Fruit fly (Drosophila melanogaster) whole organism, embryonic: ENCODE data around the gene sima.

ENCODE experiments used
- CG10979 ChIP-seq: fragments of 200-800 bp; sonication (Bioruptor generic); optimal IDR thresholded peaks from 2 replicates; lab custom pipeline; 2018; ENCODE audit warnings: missing biosample characterization, mild to moderate bottlenecking, missing genetic modification characterization, moderate library complexity
- CG11504 ChIP-seq: fragments of 200-800 bp; sonication (Bioruptor generic); optimal IDR thresholded peaks from 3 replicates; lab custom pipeline; 2019; ENCODE audit warnings: missing biosample characterization, mild to moderate bottlenecking, missing genetic modification characterization, moderate library complexity
- CG13424 ChIP-seq: fragments of 200-800 bp; sonication (Bioruptor generic); optimal IDR thresholded peaks from 2 replicates; lab custom pipeline; 2019; ENCODE audit warnings: missing biosample characterization, mild to moderate bottlenecking, missing genetic modification characterization, moderate library complexity
- CG15269 ChIP-seq: fragments of 200-800 bp; sonication (Bioruptor generic); optimal IDR thresholded peaks from 2 replicates; lab custom pipeline; 2018; ENCODE audit warnings: missing biosample characterization, mild to moderate bottlenecking, missing genetic modification characterization, moderate library complexity
- CG15514 ChIP-seq: fragments of 200-800 bp; sonication (Bioruptor generic); optimal IDR thresholded peaks from 3 replicates; lab custom pipeline; 2017; ENCODE audit warnings: missing biosample characterization, missing genetic modification characterization, mild to moderate bottlenecking, moderate library complexity, missing genetic modification reagents
- CG1603 ChIP-seq: fragments of 200-800 bp; sonication (Bioruptor generic); optimal IDR thresholded peaks from 2 replicates; lab custom pipeline; 2019; ENCODE audit warnings: missing biosample characterization, mild to moderate bottlenecking, missing genetic modification characterization, moderate library complexity
- CG17359 ChIP-seq: fragments of 200-800 bp; sonication (Bioruptor generic); optimal IDR thresholded peaks from 3 replicates; lab custom pipeline; 2018; ENCODE audit warnings: missing biosample characterization, mild to moderate bottlenecking, missing genetic modification characterization, moderate library complexity
- CG17385 ChIP-seq: fragments of 200-800 bp; sonication (Bioruptor generic); optimal IDR thresholded peaks from 3 replicates; lab custom pipeline; 2018; ENCODE audit warnings: missing biosample characterization, mild to moderate bottlenecking, missing genetic modification characterization
- CG18262 ChIP-seq: fragments of 200-800 bp; optimal IDR thresholded peaks from 3 replicates; lab custom pipeline; 2019; ENCODE audit warnings: missing biosample characterization, mild to moderate bottlenecking, missing genetic modification characterization, moderate library complexity
- CG18599 ChIP-seq: fragments of 200-800 bp; sonication (Bioruptor generic); optimal IDR thresholded peaks from 3 replicates; lab custom pipeline; 2017; ENCODE audit warnings: missing biosample characterization, missing genetic modification characterization, mild to moderate bottlenecking, moderate library complexity, missing genetic modification reagents
- CG2202 ChIP-seq: fragments of 200-800 bp; sonication (Bioruptor generic); optimal IDR thresholded peaks from 2 replicates; lab custom pipeline; 2018; ENCODE audit warnings: missing biosample characterization, mild to moderate bottlenecking, missing genetic modification characterization
- CG2678 ChIP-seq: fragments of 200-800 bp; sonication (Bioruptor generic); optimal IDR thresholded peaks from 3 replicates; lab custom pipeline; 2019; ENCODE audit warnings: missing biosample characterization, mild to moderate bottlenecking, missing genetic modification characterization, moderate library complexity
- CG2712 ChIP-seq: fragments of 200-800 bp; optimal IDR thresholded peaks from 3 replicates; lab custom pipeline; 2019; ENCODE audit warnings: missing biosample characterization, mild to moderate bottlenecking, missing genetic modification characterization, moderate library complexity
- CG31441 ChIP-seq: fragments of 200-800 bp; sonication (Bioruptor generic); IDR thresholded peaks from 2 replicates; pipeline ENCODE4 v1.3.6; 2022; ENCODE audit warnings: missing biosample characterization, missing genetic modification characterization
- CG32772 ChIP-seq: fragments of 200-800 bp; sonication (Bioruptor generic); IDR thresholded peaks from 2 replicates; pipeline ENCODE4 v1.3.6; 2022; ENCODE audit warnings: missing biosample characterization, missing genetic modification characterization
- CG4328 ChIP-seq: fragments of 200-800 bp; sonication (Bioruptor generic); optimal IDR thresholded peaks from 3 replicates; lab custom pipeline; 2017; ENCODE audit warnings: missing biosample characterization, missing genetic modification reagents, missing genetic modification characterization
- Ets65A ChIP-seq: fragments of 200-800 bp; sonication (Bioruptor generic); peaks from one replicate; lab custom pipeline; 2016; ENCODE audit warnings: missing biosample characterization, missing genetic modification characterization
- HLH3B ChIP-seq: fragments of 200-800 bp; sonication (Bioruptor generic); IDR thresholded peaks from 2 replicates; pipeline ENCODE4 v1.3.6; 2022; ENCODE audit warnings: missing biosample characterization, missing genetic modification characterization
- Hr51 ChIP-seq, 2 experiments: fragments of 200-800 bp; sonication (Bioruptor generic); optimal IDR thresholded peaks; 2 replicates in 1 of 2; 3 replicates in 1 of 2; lab custom pipeline; 2016 to 2018; ENCODE audit warnings: missing biosample characterization in 2 of 2, missing genetic modification characterization in 2 of 2, mild to moderate bottlenecking in 1 of 2, moderate library complexity in 1 of 2
- Med ChIP-seq: fragments of 200-800 bp; sonication (Bioruptor generic); peaks from one replicate; lab custom pipeline; 2016; ENCODE audit warnings: missing biosample characterization, missing genetic modification characterization, mild to moderate bottlenecking, inconsistent platforms, moderate library complexity
- Meics ChIP-seq: fragments of 200-800 bp; sonication (Bioruptor generic); optimal IDR thresholded peaks from 2 replicates; lab custom pipeline; 2017; ENCODE audit warnings: missing biosample characterization, mild to moderate bottlenecking, missing genetic modification characterization
- Mrtf ChIP-seq: fragments of 200-800 bp; sonication (Bioruptor generic); IDR thresholded peaks from 3 replicates; pipeline ENCODE4 v1.3.6; 2022; ENCODE audit warnings: missing biosample characterization, missing genetic modification characterization
- Oli ChIP-seq: fragments of 200-800 bp; sonication (Bioruptor generic); optimal IDR thresholded peaks from 2 replicates; lab custom pipeline; 2018; ENCODE audit warnings: missing biosample characterization, mild to moderate bottlenecking, missing genetic modification characterization, moderate library complexity
- Pdp1 ChIP-seq, 2 experiments: fragments of 200-800 bp; sonication (Bioruptor generic); optimal IDR thresholded peaks; 3 replicates each; lab custom pipeline; 2016; ENCODE audit warnings: missing biosample characterization in 2 of 2, missing genetic modification characterization in 2 of 2, mild to moderate bottlenecking in 1 of 2, moderate library complexity in 1 of 2
- Ptx1 ChIP-seq: fragments of 200-800 bp; sonication (Bioruptor generic); IDR thresholded peaks from 2 replicates; pipeline ENCODE4 v1.3.6; 2022; ENCODE audit warnings: missing biosample characterization, missing genetic modification characterization
- Sox100B ChIP-seq: fragments of 200-800 bp; sonication (Bioruptor generic); optimal IDR thresholded peaks from 3 replicates; lab custom pipeline; 2018; ENCODE audit warnings: missing biosample characterization, mild to moderate bottlenecking, missing genetic modification characterization
- Sox102F ChIP-seq: fragments of 200-800 bp; sonication (Bioruptor generic); optimal IDR thresholded peaks from 2 replicates; lab custom pipeline; 2018; ENCODE audit warnings: missing biosample characterization, mild to moderate bottlenecking, missing genetic modification characterization, moderate library complexity
- Xbp1 ChIP-seq: fragments of 200-800 bp; sonication (Bioruptor generic); optimal IDR thresholded peaks from 3 replicates; lab custom pipeline; 2016; ENCODE audit warnings: missing biosample characterization, mild to moderate bottlenecking, missing genetic modification characterization
- Xrp1 ChIP-seq: fragments of 200-800 bp; sonication (Bioruptor generic); IDR thresholded peaks from 2 replicates; pipeline ENCODE4 v1.3.6; 2022; ENCODE audit warnings: missing biosample characterization, missing genetic modification characterization
- az2 ChIP-seq: fragments of 200-800 bp; sonication (Bioruptor generic); optimal IDR thresholded peaks from 3 replicates; lab custom pipeline; 2016; ENCODE audit warnings: missing biosample characterization, missing genetic modification characterization
- bsh ChIP-seq, 2 experiments: fragments of 200-800 bp; sonication (Bioruptor generic); optimal IDR thresholded peaks; 2 replicates each; lab custom pipeline; 2017 to 2018; ENCODE audit warnings: mild to moderate bottlenecking in 2 of 2, missing biosample characterization in 2 of 2, missing genetic modification characterization in 2 of 2, moderate library complexity in 1 of 2
- ci ChIP-seq: fragments of 200-800 bp; sonication (Bioruptor generic); IDR thresholded peaks from 3 replicates; pipeline ENCODE4 v1.3.6; 2022; ENCODE audit warnings: missing biosample characterization, missing genetic modification characterization
- dmrt99B ChIP-seq: fragments of 200-800 bp; sonication (Bioruptor generic); optimal IDR thresholded peaks from 2 replicates; lab custom pipeline; 2018; ENCODE audit warnings: missing biosample characterization, mild to moderate bottlenecking, missing genetic modification characterization, moderate library complexity
- dysf ChIP-seq: fragments of 200-800 bp; sonication (Bioruptor generic); IDR thresholded peaks from 3 replicates; pipeline ENCODE4 v1.3.6; 2022; ENCODE audit warnings: missing biosample characterization, missing genetic modification characterization
- fd96Cb ChIP-seq: fragments of 200-800 bp; sonication (Bioruptor generic); optimal IDR thresholded peaks from 2 replicates; lab custom pipeline; 2018; ENCODE audit warnings: missing biosample characterization, mild to moderate bottlenecking, missing genetic modification characterization, moderate library complexity
- gem ChIP-seq: fragments of 200-800 bp; sonication (Bioruptor generic); optimal IDR thresholded peaks from 2 replicates; lab custom pipeline; 2019; ENCODE audit warnings: missing biosample characterization, mild to moderate bottlenecking, missing genetic modification characterization, moderate library complexity
- grau ChIP-seq: fragments of 200-800 bp; optimal IDR thresholded peaks from 3 replicates; lab custom pipeline; 2019; ENCODE audit warnings: missing biosample characterization, mild to moderate bottlenecking, missing genetic modification characterization, moderate library complexity
- ind ChIP-seq: fragments of 200-800 bp; sonication (Bioruptor generic); optimal IDR thresholded peaks from 3 replicates; lab custom pipeline; 2016; ENCODE audit warnings: missing biosample characterization, missing genetic modification characterization
- lab ChIP-seq: fragments of 200-800 bp; sonication (Bioruptor generic); optimal IDR thresholded peaks from 3 replicates; lab custom pipeline; 2017; ENCODE audit warnings: missing biosample characterization, missing genetic modification characterization, mild to moderate bottlenecking, moderate library complexity, missing genetic modification reagents
- nmo ChIP-seq: fragments of 200-800 bp; sonication (Bioruptor generic); optimal IDR thresholded peaks from 2 replicates; lab custom pipeline; 2018; ENCODE audit warnings: missing biosample characterization, mild to moderate bottlenecking, missing genetic modification characterization, moderate library complexity
- odd ChIP-seq: fragments of 200-800 bp; sonication (Bioruptor generic); optimal IDR thresholded peaks from 2 replicates; lab custom pipeline; 2017; ENCODE audit warnings: missing biosample characterization, mild to moderate bottlenecking, missing genetic modification characterization
- row ChIP-seq: fragments of 200-800 bp; sonication (Bioruptor generic); IDR thresholded peaks from 3 replicates; pipeline ENCODE4 v1.3.6; 2022; ENCODE audit warnings: missing biosample characterization, missing genetic modification characterization
- sens ChIP-seq: fragments of 200-800 bp; sonication (Bioruptor generic); peaks from one replicate; lab custom pipeline; 2016; ENCODE audit warnings: missing biosample characterization, missing genetic modification characterization
- sima ChIP-seq: fragments of 200-800 bp; sonication (Bioruptor generic); optimal IDR thresholded peaks from 2 replicates; lab custom pipeline; 2016; ENCODE audit warnings: missing biosample characterization, missing genetic modification characterization
- slbo ChIP-seq: fragments of 200-800 bp; sonication (Bioruptor generic); IDR thresholded peaks from 2 replicates; pipeline ENCODE4 v1.3.6; 2022; ENCODE audit warnings: missing biosample characterization, missing genetic modification characterization
- toy ChIP-seq: fragments of 200-800 bp; sonication (Bioruptor generic); IDR thresholded peaks from 2 replicates; pipeline ENCODE4 v1.3.6; 2022; ENCODE audit warnings: missing biosample characterization, missing genetic modification characterization
- zen ChIP-seq: fragments of 200-800 bp; sonication (Bioruptor generic); optimal IDR thresholded peaks from 3 replicates; lab custom pipeline; 2018; ENCODE audit warnings: missing biosample characterization, mild to moderate bottlenecking, missing genetic modification characterization, moderate library complexity

The sima gene

dm6 chr3R:30083215-30083614, 25.1 kb downstream of the sima start (continued):
- TF ChIP-seq CG31441 (GFP tag; lab: Robert Waterston, UW) (0 out of 2 replicates have a peak, but pooled peaks have one; percentile 17), CG17385 (GFP tag; lab: Kevin White, UChicago) (no peak), sima (GFP tag; lab: Kevin White, UChicago) (no peak), Sox100B (GFP tag; lab: Kevin White, UChicago) (peak; percentile 2), CG32772 (0 out of 2 replicates have a peak, but pooled peaks have one; percentile 21), Ptx1 (peak; percentile 37; the same call in 1 of the 2 replicates), dysf (GFP tag; lab: Robert Waterston, UW) (0 out of 3 replicates have a peak, but pooled peaks have one; percentile 28), Mrtf (GFP tag; lab: Robert Waterston, UW) (no peak), dmrt99B (tag; lab: Kevin White, UChicago) (peak; percentile 33), fd96Cb (tag; lab: Kevin White, UChicago) (peak; percentile 24), gem (tag; lab: Kevin White, UChicago) (peak; percentile 47), CG13424 (peak; percentile 12), odd (no peak), CG2202 (tag; lab: Kevin White, UChicago) (no peak), Hr51 (GFP tag; optimal IDR thresholded peaks at IDR 0.05; lab: Kevin White, UChicago) (peak in 1 of 2 experiments; percentile 44), toy (no peak), Med (peak; percentile 47), row (peak; percentile 27; the same call in 1 of the 3 replicates), grau (tag; lab: Kevin White, UChicago) (peak; percentile 23), Ets65A (GFP tag; lab: Kevin White, UChicago) (peak; percentile 81), ci (GFP tag; lab: Robert Waterston, UW) (peak; percentile 41; the same call in 1 of the 3 replicates), Xbp1 (peak; percentile 15), CG17359 (no peak), CG18599 (GFP tag; lab: Kevin White, UChicago) (peak; percentile 9), HLH3B (GFP tag; lab: Robert Waterston, UW) (peak; percentile 25; the same call in 1 of the 2 replicates), Pdp1 (GFP tag; optimal IDR thresholded peaks at IDR 0.05; lab: Kevin White, UChicago) (peak in 1 of 2 experiments; percentile 11), nmo (GFP tag; lab: Kevin White, UChicago) (peak; percentile 3), CG2712 (peak; percentile 12), CG4328 (no peak), CG2678 (tag; lab: Kevin White, UChicago) (peak; percentile 35), CG11504 (tag; lab: Kevin White, UChicago) (peak; percentile 46), Meics (GFP tag; lab: Kevin White, UChicago) (peak; percentile 24), zen (tag; lab: Kevin White, UChicago) (no peak), Oli (peak; percentile 40), Xrp1 (GFP tag; lab: Robert Waterston, UW) (peak; percentile 15; the same call in 1 of the 2 replicates), Sox102F (GFP tag; lab: Kevin White, UChicago) (peak; percentile 33), sens (GFP tag; lab: Kevin White, UChicago) (peak; percentile 83), bsh (GFP tag; optimal IDR thresholded peaks at IDR 0.05; lab: Kevin White, UChicago) (peak in 1 of 2 experiments; percentile 35), lab (GFP tag; lab: Kevin White, UChicago) (peak; percentile 20), ind (GFP tag; lab: Kevin White, UChicago) (peak; percentile 16), CG10979 (tag; lab: Kevin White, UChicago) (peak; percentile 0), CG15514 (GFP tag; lab: Kevin White, UChicago) (no peak), slbo (peak; percentile 38; the same call in 1 of the 2 replicates), CG18262 (tag; lab: Kevin White, UChicago) (peak; percentile 6), CG1603 (tag; lab: Kevin White, UChicago) (peak; percentile 16), az2 (peak; percentile 5), CG15269 (tag; lab: Kevin White, UChicago) (peak; percentile 19)
